Fruit fly (Drosophila melanogaster): ENCODE data around the gene ranshi.

The ranshi gene

DNA sequence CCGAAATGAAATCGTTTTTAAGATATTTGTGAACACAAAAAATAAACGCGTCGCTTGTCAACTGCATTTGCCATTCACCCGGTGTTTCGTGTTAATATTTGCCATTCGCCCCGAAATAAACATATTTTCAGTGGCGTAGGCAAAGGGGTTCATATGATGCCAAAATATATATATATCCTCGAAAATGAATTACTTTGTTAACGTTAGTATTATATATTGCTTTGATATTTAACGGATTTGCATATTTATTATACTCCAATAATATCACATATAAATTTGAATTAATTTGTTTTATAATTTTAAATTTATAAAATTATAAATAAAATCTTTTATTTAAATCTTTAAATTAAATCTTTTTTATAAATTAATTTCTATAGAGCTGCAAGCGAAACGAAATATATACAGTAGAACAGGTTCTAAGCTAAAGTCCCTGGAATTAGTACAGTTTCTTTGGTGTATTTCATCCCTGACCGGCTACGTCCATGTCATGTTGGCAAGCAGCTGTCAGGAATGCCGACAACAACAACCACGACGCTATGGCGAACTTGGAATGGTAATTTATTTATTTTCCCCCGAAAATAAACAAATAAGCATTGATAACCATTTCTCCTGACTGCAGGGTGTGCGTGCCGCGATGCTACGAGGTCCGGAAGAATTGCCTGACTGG is 2.2 kb upstream of the ranshi start, which contains the start of the genes M1BP and CG8202 (continued):
- TF ChIP-seq CG16779 (tag; optimal IDR thresholded peaks at IDR 0.05) (no peak), Hr38 (GFP tag; optimal IDR thresholded peaks at IDR 0.05) (no peak), Eip75B (GFP tag; optimal IDR thresholded peaks at IDR 0.05) (no peak), CG9139 (GFP tag; optimal IDR thresholded peaks at IDR 0.05) (no peak), esn (GFP tag; optimal IDR thresholded peaks at IDR 0.05) (peak; percentile 91), CG1621 (tag; optimal IDR thresholded peaks at IDR 0.05) (no peak), ss (GFP tag; optimal IDR thresholded peaks at IDR 0.05) (no peak), CG6854 (GFP tag; optimal IDR thresholded peaks at IDR 0.05) (peak; percentile 75), Blimp-1 (GFP tag; optimal IDR thresholded peaks at IDR 0.05) (peak; percentile 77), Ets21C (GFP tag; optimal IDR thresholded peaks at IDR 0.05) (peak; percentile 62), vri (GFP tag; optimal IDR thresholded peaks at IDR 0.05) (peak; percentile 54), CG7368 (GFP tag; optimal IDR thresholded peaks at IDR 0.05) (peak; percentile 79), CG6163 (GFP tag; IDR thresholded peaks at IDR 0.05) (no peak; the same call in 2 of the 3 replicates), Eip93F (GFP tag; optimal IDR thresholded peaks at IDR 0.05) (peak; percentile 44), Lpt (GFP tag; optimal IDR thresholded peaks at IDR 0.05) (peak; percentile 73)

DNA sequence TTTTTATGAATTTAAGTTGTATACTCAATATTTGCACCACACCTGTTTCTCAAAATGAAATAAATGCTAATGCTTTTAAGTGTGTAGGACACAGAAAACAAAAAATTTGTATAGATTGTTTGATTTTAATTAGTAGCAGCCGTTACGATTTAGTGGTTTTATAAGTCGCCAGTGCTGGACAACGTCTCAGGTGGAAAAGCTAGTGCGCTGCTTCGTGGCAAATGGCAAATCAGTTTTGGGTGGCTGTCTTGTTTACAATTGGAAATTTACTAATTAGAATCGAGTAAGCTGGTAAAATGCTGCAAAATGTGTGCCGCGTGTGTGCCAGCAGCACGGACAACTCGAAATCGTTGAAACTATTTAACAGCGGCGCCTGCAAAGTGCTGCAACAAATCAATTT is 2.9 kb downstream of the ranshi start, which contains the start of gene CG8159:
Gene CG8159 (plus strand): TSS at position 223 of the 400 bp plus-strand sequence.
- TF ChIP-seq esn (GFP tag; optimal IDR thresholded peaks at IDR 0.05), result peak; percentile 25
- no peak for TF ChIP-seq CG1621 (tag; optimal IDR thresholded peaks at IDR 0.05)

DNA sequence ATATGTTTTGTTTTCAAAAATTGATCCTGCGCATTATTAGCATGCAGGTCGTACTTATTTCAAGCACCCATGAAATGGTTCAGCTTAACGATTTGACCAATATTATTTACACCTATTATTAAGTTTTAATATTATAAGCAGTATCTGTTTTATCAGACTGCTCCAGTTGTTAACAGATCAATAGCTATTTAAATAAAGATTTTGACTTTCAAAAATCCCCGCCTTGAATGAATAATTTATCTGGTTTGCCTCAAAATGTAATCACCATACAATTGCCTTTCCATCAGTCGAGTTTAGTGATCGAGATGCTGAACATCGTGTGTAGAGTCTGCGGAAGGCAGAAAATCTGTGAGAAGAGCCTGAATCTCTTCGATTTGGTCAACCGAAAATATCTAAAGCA is 4.3 kb downstream of the ranshi start, which contains the start of gene ouib:
Gene ouib (plus strand): TSS at position 301 of the 400 bp plus-strand sequence.
- TF ChIP-seq Gug (GFP tag; IDR thresholded peaks at IDR 0.05) (no peak), Ets96B (tag; optimal IDR thresholded peaks at IDR 0.05) (no peak), pdm3 (GFP tag; optimal IDR thresholded peaks at IDR 0.05) (no peak), Smox (GFP tag; optimal IDR thresholded peaks at IDR 0.05) (no peak), CG9139 (GFP tag; optimal IDR thresholded peaks at IDR 0.05) (no peak), CG15336 (GFP tag; IDR thresholded peaks at IDR 0.05) (no peak), fd85E (GFP tag; optimal IDR thresholded peaks at IDR 0.05) (no peak), Sox14 (GFP tag; optimal IDR thresholded peaks at IDR 0.05) (no peak), CG34406 (GFP tag; optimal IDR thresholded peaks at IDR 0.05) (no peak), spab (GFP tag; optimal IDR thresholded peaks at IDR 0.05) (no peak), CG7368 (GFP tag; optimal IDR thresholded peaks at IDR 0.05) (no peak), acj6 (GFP tag; optimal IDR thresholded peaks at IDR 0.05) (no peak), salr (GFP tag; optimal IDR thresholded peaks at IDR 0.05) (no peak)

DNA sequence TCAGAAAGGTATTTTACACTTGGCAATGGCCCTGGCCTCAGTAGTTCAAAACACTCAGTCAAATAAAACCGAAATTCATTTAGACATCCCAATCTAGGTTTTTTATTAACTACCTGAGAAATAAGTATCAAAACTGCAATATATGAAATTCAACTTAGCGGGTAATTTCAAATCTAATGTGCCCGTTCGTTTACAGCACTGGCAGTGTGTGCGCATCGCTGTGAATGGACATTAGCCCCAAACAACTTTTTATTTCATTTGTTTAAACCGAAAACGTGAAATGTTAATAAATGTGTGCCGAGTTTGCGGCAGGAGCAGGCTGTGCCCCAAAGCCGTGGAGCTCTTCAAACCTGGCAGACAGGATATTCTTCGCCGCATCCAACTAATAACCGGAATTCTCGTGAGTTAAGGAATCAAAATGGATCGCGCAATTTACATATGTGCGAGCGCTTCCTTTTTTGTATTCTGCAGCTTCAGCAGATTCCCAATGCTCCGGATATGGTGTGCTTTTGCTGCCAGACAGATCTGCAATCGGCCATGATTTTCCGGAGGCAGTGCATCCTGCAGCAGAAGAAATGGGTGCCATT is 6.4 kb downstream of the ranshi start, which contains the start of gene nom:
Gene nom (plus strand): TSS at position 213 of the 587 bp plus-strand sequence.
- TF ChIP-seq salr (GFP tag; optimal IDR thresholded peaks at IDR 0.05) (no peak), CG10631 (GFP tag; optimal IDR thresholded peaks at IDR 0.05) (no peak), vri (GFP tag; optimal IDR thresholded peaks at IDR 0.05) (no peak), CG32006 (GFP tag; optimal IDR thresholded peaks at IDR 0.05) (no peak), CG16779 (tag; optimal IDR thresholded peaks at IDR 0.05) (no peak), CG6808 (GFP tag; optimal IDR thresholded peaks at IDR 0.05) (no peak), Sox14 (GFP tag; optimal IDR thresholded peaks at IDR 0.05) (no peak), Hr38 (GFP tag; optimal IDR thresholded peaks at IDR 0.05) (no peak), CG6276 (GFP tag; optimal IDR thresholded peaks at IDR 0.05) (no peak), ss (GFP tag; optimal IDR thresholded peaks at IDR 0.05) (no peak), svp (GFP tag) (no peak), OdsH (GFP tag; optimal IDR thresholded peaks at IDR 0.05) (no peak)

All from whole organism, prepupa.